Fruit fly (Drosophila melanogaster): ENCODE results near the gene Nle.

DNA sequence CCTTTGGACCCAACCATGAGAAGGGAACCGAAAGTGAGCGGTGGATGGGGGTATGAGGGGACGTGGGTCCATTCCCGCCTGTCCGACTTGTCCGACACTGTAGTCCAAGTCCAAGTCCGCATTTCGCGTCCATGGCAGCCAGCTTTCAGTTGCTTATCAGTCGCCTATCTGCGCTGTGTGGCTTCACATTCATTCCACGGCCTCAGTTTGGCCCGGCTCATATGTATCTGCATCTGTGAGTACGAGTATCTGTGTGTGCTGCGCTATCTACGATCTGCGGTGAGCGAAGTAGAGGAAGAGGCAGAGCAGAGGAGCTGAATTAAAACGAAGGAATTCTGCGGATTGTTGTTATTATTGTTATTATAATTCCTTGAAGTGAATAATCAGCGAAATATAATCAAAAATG is 43.4 kb downstream of the Nle start:
- no peak for TF ChIP-seq CG8478 (optimal IDR thresholded peaks at IDR 0.05)
- TF ChIP-seq usp (GFP tag; optimal IDR thresholded peaks at IDR 0.05), result no peak
- no peak for TF ChIP-seq Dll (optimal IDR thresholded peaks at IDR 0.05)
- no peak for TF ChIP-seq EcR (GFP tag; optimal IDR thresholded peaks at IDR 0.05)
- TF ChIP-seq psq (optimal IDR thresholded peaks at IDR 0.05), result no peak
- TF ChIP-seq pan (optimal IDR thresholded peaks at IDR 0.05), result no peak

Measured in whole organism.